Worm (Caenorhabditis elegans) whole organism, L4 larva: Measurements from ENCODE around the gene nhr-212.

Experiments
- F26F4.8 ChIP-seq: fragments of 200-800 bp; sonication (Bioruptor generic); conservative IDR thresholded peaks from 2 replicates; pipeline ENCODE4 v1.3.6; 2022; ENCODE audit warnings: missing genetic modification characterization, missing compliant biosample characterization
- F37D6.2 ChIP-seq: sonication (generic microtip); optimal IDR thresholded peaks from 2 replicates; lab custom pipeline; 2016; ENCODE audit warnings: mild to moderate bottlenecking, missing genetic modification characterization, missing compliant biosample characterization
- F49E8.2 ChIP-seq: sonication (generic microtip); optimal IDR thresholded peaks from 2 replicates; lab custom pipeline; 2016; ENCODE audit warnings: missing compliant biosample characterization, mild to moderate bottlenecking, missing genetic modification characterization, borderline replicate concordance
- Y75B8A.6 ChIP-seq: fragments of 200-800 bp; sonication (Bioruptor generic); IDR thresholded peaks from 2 replicates; pipeline ENCODE4 v1.3.6; 2022; ENCODE audit warnings: missing genetic modification reagents, missing genetic modification characterization, missing compliant biosample characterization
- aha-1 ChIP-seq: fragments of 150-350 bp; peaks from one replicate; lab custom pipeline; 2014; ENCODE audit warnings: missing biosample characterization, missing genetic modification characterization
- ama-1 ChIP-seq: fragments of 150-350 bp; optimal IDR thresholded peaks from 2 replicates; lab custom pipeline; 2014; ENCODE audit warnings: inconsistent platforms, mixed read lengths
- ceh-28 ChIP-seq: fragments of 150-350 bp; optimal IDR thresholded peaks from 2 replicates; lab custom pipeline; 2014; ENCODE audit warnings: missing biosample characterization, missing genetic modification reagents, missing genetic modification characterization
- ceh-32 ChIP-seq: sonication (generic microtip); optimal IDR thresholded peaks from 2 replicates; lab custom pipeline; 2016; ENCODE audit warnings: mild to moderate bottlenecking, missing genetic modification characterization, missing compliant biosample characterization; ENCODE audit not compliant: poor library complexity
- ces-1 ChIP-seq: fragments of 150-350 bp; sonication (generic microtip); optimal IDR thresholded peaks from 4 replicates; lab custom pipeline; 2014; ENCODE audit warnings: missing biosample characterization, missing genetic modification reagents, missing genetic modification characterization
- daf-16 ChIP-seq, 3 experiments: sonication (generic microtip); optimal IDR thresholded peaks; 2 replicates each; lab custom pipeline; 2016 to 2017; ENCODE audit warnings: missing genetic modification characterization in 3 of 3, missing genetic modification reagents in 3 of 3, mild to moderate bottlenecking in 2 of 3, missing compliant biosample characterization in 2 of 3, missing biosample characterization in 1 of 3, moderate library complexity in 1 of 3
- dmd-6 ChIP-seq: fragments of 200-800 bp; sonication (Bioruptor generic); IDR thresholded peaks from 2 replicates; pipeline ENCODE4 v1.3.6; 2022; ENCODE audit warnings: missing genetic modification reagents, missing genetic modification characterization, missing compliant biosample characterization
- dpl-1 ChIP-seq: fragments of 150-350 bp; optimal IDR thresholded peaks from 2 replicates; lab custom pipeline; 2014; ENCODE audit warnings: missing biosample characterization, missing genetic modification reagents, missing genetic modification characterization
- duxl-1 ChIP-seq: sonication (generic microtip); optimal IDR thresholded peaks from 2 replicates; lab custom pipeline; 2016; ENCODE audit warnings: mild to moderate bottlenecking, missing genetic modification characterization, moderate library complexity, missing compliant biosample characterization; ENCODE audit not compliant: poor library complexity
- dve-1 ChIP-seq: sonication (generic microtip); optimal IDR thresholded peaks from 2 replicates; lab custom pipeline; 2017; ENCODE audit warnings: antibody characterized with exemption, mild to moderate bottlenecking, missing genetic modification characterization, missing compliant biosample characterization; ENCODE audit not compliant: insufficient read depth
- fos-1 ChIP-seq: fragments of 150-350 bp; optimal IDR thresholded peaks from 2 replicates; lab custom pipeline; 2014; ENCODE audit warnings: missing biosample characterization, missing genetic modification characterization
- hif-1 ChIP-seq, 2 experiments: sonication (generic microtip); optimal IDR thresholded peaks; 2 replicates each; lab custom pipeline; 2016 to 2017; ENCODE audit warnings: missing compliant biosample characterization in 2 of 2, missing genetic modification characterization in 2 of 2, missing genetic modification reagents in 2 of 2, missing genotype in 2 of 2, mild to moderate bottlenecking in 1 of 2
- hlh-11 ChIP-seq: fragments of 200-800 bp; sonication (Bioruptor generic); optimal IDR thresholded peaks from 2 replicates; lab custom pipeline; 2018; ENCODE audit warnings: mild to moderate bottlenecking, missing genetic modification characterization, missing compliant biosample characterization
- hmg-1.1 ChIP-seq: fragments of 200-800 bp; sonication (Bioruptor generic); IDR thresholded peaks from 2 replicates; pipeline ENCODE4 v1.3.6; 2022; ENCODE audit warnings: missing genetic modification reagents, missing genetic modification characterization, missing compliant biosample characterization
- jun-1 ChIP-seq: fragments of 150-350 bp; optimal IDR thresholded peaks from 2 replicates; lab custom pipeline; 2014; ENCODE audit warnings: missing biosample characterization, missing genetic modification reagents, missing genetic modification characterization
- lin-1 ChIP-seq: fragments of 200-800 bp; sonication (Bioruptor generic); IDR thresholded peaks from 2 replicates; pipeline ENCODE4 v1.3.6; 2022; ENCODE audit warnings: missing genetic modification reagents, missing genetic modification characterization, missing compliant biosample characterization
- lin-13 ChIP-seq: fragments of 150-350 bp; optimal IDR thresholded peaks from 2 replicates; lab custom pipeline; 2014; ENCODE audit warnings: missing biosample characterization, missing genetic modification reagents, missing genetic modification characterization
- lin-15B ChIP-seq: fragments of 150-350 bp; sonication (generic microtip); optimal IDR thresholded peaks from 3 replicates; lab custom pipeline; 2014; ENCODE audit warnings: missing biosample characterization, missing genetic modification characterization
- lin-29 ChIP-seq: fragments of 200-800 bp; sonication (Bioruptor generic); IDR thresholded peaks from 2 replicates; pipeline ENCODE4 v1.3.6; 2022; ENCODE audit warnings: missing genetic modification reagents, missing genetic modification characterization, missing compliant biosample characterization
- lsy-2 ChIP-seq, 2 experiments: fragments of 150-350 bp in 1 of 2; sonication (generic microtip) in 1 of 2; optimal IDR thresholded peaks; 2 replicates each; lab custom pipeline; 2014 to 2017; ENCODE audit warnings: missing biosample characterization in 2 of 2, missing genetic modification characterization in 2 of 2
- mdl-1 ChIP-seq, 2 experiments: fragments of 150-350 bp in 1 of 2; sonication (generic microtip) in 1 of 2; optimal IDR thresholded peaks; 2 replicates each; lab custom pipeline; 2014 to 2017; ENCODE audit warnings: missing biosample characterization in 2 of 2, missing genetic modification characterization in 2 of 2
- mdt-29 ChIP-seq: fragments of 200-800 bp; sonication (Bioruptor generic); IDR thresholded peaks from 2 replicates; pipeline ENCODE4 v1.3.6; 2022; ENCODE audit warnings: missing genetic modification reagents, missing genetic modification characterization, missing compliant biosample characterization
- mes-2 ChIP-seq: sonication (generic microtip); optimal IDR thresholded peaks from 2 replicates; lab custom pipeline; 2016; ENCODE audit warnings: missing genotype, mild to moderate bottlenecking, missing genetic modification characterization, missing compliant biosample characterization; ENCODE audit not compliant: poor library complexity, severe bottlenecking
- mxl-3 ChIP-seq: fragments of 200-800 bp; sonication (Bioruptor generic); optimal IDR thresholded peaks from 2 replicates; lab custom pipeline; 2018; ENCODE audit warnings: mild to moderate bottlenecking, missing genetic modification characterization, missing compliant biosample characterization
- nhr-10 ChIP-seq: fragments of 150-350 bp; optimal IDR thresholded peaks from 2 replicates; lab custom pipeline; 2014; ENCODE audit warnings: missing biosample characterization, missing genetic modification characterization
- nhr-102 ChIP-seq: sonication (generic microtip); optimal IDR thresholded peaks from 2 replicates; lab custom pipeline; 2016; ENCODE audit warnings: mild to moderate bottlenecking, missing genetic modification characterization, moderate library complexity, missing compliant biosample characterization
- nhr-11 ChIP-seq: fragments of 150-350 bp; optimal IDR thresholded peaks from 2 replicates; lab custom pipeline; 2014; ENCODE audit warnings: missing biosample characterization, missing genetic modification characterization
- nhr-25 ChIP-seq: sonication (generic microtip); optimal IDR thresholded peaks from 2 replicates; lab custom pipeline; 2017; ENCODE audit warnings: missing genetic modification characterization, mild to moderate bottlenecking, missing compliant biosample characterization, antibody characterized with exemption, moderate library complexity, borderline replicate concordance; ENCODE audit not compliant: insufficient read depth
- nhr-28 ChIP-seq: fragments of 150-350 bp; optimal IDR thresholded peaks from 2 replicates; lab custom pipeline; 2014; ENCODE audit warnings: missing biosample characterization, missing genetic modification characterization
- nhr-48 ChIP-seq: sonication (generic microtip); optimal IDR thresholded peaks from 2 replicates; lab custom pipeline; 2016; ENCODE audit warnings: mild to moderate bottlenecking, missing genetic modification characterization, missing compliant biosample characterization
- nhr-6 ChIP-seq: fragments of 150-350 bp; optimal IDR thresholded peaks from 2 replicates; lab custom pipeline; 2014; ENCODE audit warnings: missing biosample characterization, missing genetic modification characterization
- nhr-76 ChIP-seq: fragments of 150-350 bp; optimal IDR thresholded peaks from 2 replicates; lab custom pipeline; 2014; ENCODE audit warnings: missing biosample characterization, missing genetic modification characterization
- nhr-77 ChIP-seq: fragments of 150-350 bp; optimal IDR thresholded peaks from 2 replicates; lab custom pipeline; 2014; ENCODE audit warnings: missing biosample characterization, missing genetic modification characterization
- pqm-1 ChIP-seq: sonication (generic microtip); optimal IDR thresholded peaks from 2 replicates; lab custom pipeline; 2017; ENCODE audit warnings: missing biosample characterization, missing genetic modification characterization
- rbr-2 ChIP-seq: sonication (generic microtip); optimal IDR thresholded peaks from 2 replicates; lab custom pipeline; 2016; ENCODE audit warnings: missing genotype, missing genetic modification characterization, missing compliant biosample characterization
- saeg-2 ChIP-seq: fragments of 200-800 bp; sonication (Bioruptor generic); IDR thresholded peaks from 2 replicates; pipeline ENCODE4 v1.3.6; 2022; ENCODE audit warnings: missing genetic modification reagents, missing genetic modification characterization, missing compliant biosample characterization
- sdz-12 ChIP-seq: fragments of 200-800 bp; sonication (Bioruptor generic); optimal IDR thresholded peaks from 2 replicates; lab custom pipeline; 2018; ENCODE audit warnings: mild to moderate bottlenecking, missing genetic modification characterization, missing compliant biosample characterization
- spr-1 ChIP-seq: sonication (generic microtip); optimal IDR thresholded peaks from 2 replicates; lab custom pipeline; 2016; ENCODE audit warnings: mild to moderate bottlenecking, missing genetic modification characterization, missing compliant biosample characterization
- spr-3 ChIP-seq: fragments of 200-800 bp; sonication (Bioruptor generic); optimal IDR thresholded peaks from 2 replicates; lab custom pipeline; 2018; ENCODE audit warnings: mild to moderate bottlenecking, missing genetic modification characterization, missing compliant biosample characterization
- tag-97 ChIP-seq: fragments of 200-800 bp; sonication (Bioruptor generic); IDR thresholded peaks from 2 replicates; pipeline ENCODE4 v1.3.6; 2022; ENCODE audit warnings: missing genetic modification characterization, missing compliant biosample characterization
- unc-130 ChIP-seq: sonication (generic microtip); optimal IDR thresholded peaks from 2 replicates; lab custom pipeline; 2016; ENCODE audit warnings: missing genetic modification reagents, missing genetic modification characterization, missing compliant biosample characterization
- unc-39 ChIP-seq: sonication (generic microtip); optimal IDR thresholded peaks from 2 replicates; lab custom pipeline; 2017; ENCODE audit warnings: missing biosample characterization, missing genetic modification characterization
- unc-62 ChIP-seq, 3 experiments: fragments of 150-350 bp in 1 of 3; sonication (generic microtip); optimal IDR thresholded peaks in 2 of 3; peaks in 1 of 3; 1 replicate in 1 of 3; 2 replicates in 2 of 3; lab custom pipeline; 2014 to 2017; ENCODE audit warnings: missing biosample characterization in 3 of 3, missing genetic modification characterization in 3 of 3, missing genetic modification reagents in 3 of 3, missing genotype in 1 of 3
- zip-11 ChIP-seq: fragments of 200-800 bp; sonication (Bioruptor generic); IDR thresholded peaks from 2 replicates; pipeline ENCODE4 v1.3.6; 2022; ENCODE audit warnings: missing genetic modification characterization, missing compliant biosample characterization
- zip-2 ChIP-seq: fragments of 150-350 bp; optimal IDR thresholded peaks from 2 replicates; lab custom pipeline; 2014; ENCODE audit warnings: missing biosample characterization, missing genetic modification characterization

nhr-212 gene

ce11 chrV:527602-528001 lies 42.9 kb downstream of the nhr-212 start, which contains the start of gene srw-108:
srw-108 (plus strand) TSS chrV:527902.
- TF ChIP-seq lin-13 (no peak), saeg-2 (GFP tag; lab: Robert Waterston, UW) (no peak), spr-3 (no peak), ceh-32 (tag; lab: Kevin White, UChicago) (no peak), F26F4.8 (GFP tag; lab: Robert Waterston, UW) (no peak), spr-1 (tag; lab: Kevin White, UChicago) (no peak), nhr-48 (tag; lab: Kevin White, UChicago) (no peak), nhr-25 (no peak), mdt-29 (no peak), tag-97 (no peak), F37D6.2 (no peak), fos-1 (no peak), aha-1 (tag; lab: Kevin White, UChicago) (no peak), ama-1 (lab: Kevin White, UChicago) (no peak)

ce11 chrV:532046-532445 lies 47.4 kb downstream of the nhr-212 start, which contains the start of gene nhr-58:
nhr-58 (plus strand) TSS chrV:532259.
- peak; percentile 94 for TF ChIP-seq dve-1 (tag; lab: Kevin White, UChicago)
- TF ChIP-seq lin-1 (GFP tag; lab: Robert Waterston, UW): peak; percentile 90
- peak; percentile 59 for TF ChIP-seq nhr-10 (tag; lab: Kevin White, UChicago)
- peak; percentile 97 for TF ChIP-seq dmd-6 (GFP tag; lab: Robert Waterston, UW)
- TF ChIP-seq lsy-2 (tag; optimal IDR thresholded peaks at IDR 0.05; lab: Kevin White, UChicago): peak in 1 of 2 experiments; percentile 35
- TF ChIP-seq mdl-1 (tag; optimal IDR thresholded peaks at IDR 0.05; lab: Kevin White, UChicago): peak; percentile 74 to 86
- peak; percentile 59 for TF ChIP-seq nhr-25
- TF ChIP-seq nhr-11 (tag; lab: Kevin White, UChicago): peak; percentile 69
- peak; percentile 76 for TF ChIP-seq pqm-1 (tag; lab: Kevin White, UChicago)
- no peak for TF ChIP-seq lin-15B
- TF ChIP-seq ceh-28 (tag; lab: Kevin White, UChicago): no peak
- TF ChIP-seq dpl-1: peak; percentile 16
- peak; percentile 56 for TF ChIP-seq mxl-3 (GFP tag; lab: Kevin White, UChicago)
- TF ChIP-seq nhr-77 (tag; lab: Kevin White, UChicago): peak; percentile 92
- peak; percentile 32 for TF ChIP-seq nhr-76 (tag; lab: Kevin White, UChicago)
- TF ChIP-seq unc-39: no peak
- TF ChIP-seq nhr-28: peak; percentile 98
- no peak for TF ChIP-seq F49E8.2
- TF ChIP-seq lin-13: no peak
- no peak for TF ChIP-seq lin-29 (GFP tag; lab: Robert Waterston, UW)
- no peak for TF ChIP-seq sdz-12 (GFP tag; lab: Kevin White, UChicago)
- TF ChIP-seq unc-62 (GFP tag; optimal IDR thresholded peaks at IDR 0.05 in 1 of 2; lab: Kevin White, UChicago): no peak
- TF ChIP-seq unc-62 (tag; optimal IDR thresholded peaks at IDR 0.05; lab: Kevin White, UChicago): no peak
- TF ChIP-seq duxl-1 (tag; lab: Kevin White, UChicago): peak; percentile 32
- peak; percentile 53 for TF ChIP-seq jun-1 (tag; lab: Kevin White, UChicago)
- TF ChIP-seq nhr-48 (tag; lab: Kevin White, UChicago): peak; percentile 94
- TF ChIP-seq nhr-6 (tag; lab: Kevin White, UChicago): peak; percentile 79
- peak; percentile 96 for TF ChIP-seq hlh-11 (tag; lab: Kevin White, UChicago)
- TF ChIP-seq Y75B8A.6: no peak
- no peak for TF ChIP-seq ces-1 (GFP tag; lab: Kevin White, UChicago)
- TF ChIP-seq hmg-1.1 (GFP tag; lab: Robert Waterston, UW): 0 out of 2 replicates have a peak, but pooled peaks have one; percentile 28
- peak; percentile 76 for TF ChIP-seq mes-2 (tag; lab: Kevin White, UChicago)
- TF ChIP-seq rbr-2: peak; percentile 4
- no peak for TF ChIP-seq daf-16 (GFP tag; optimal IDR thresholded peaks at IDR 0.05; lab: Kevin White, UChicago)
- peak; percentile 63 for TF ChIP-seq daf-16 (tag; optimal IDR thresholded peaks at IDR 0.05; lab: Kevin White, UChicago)
- TF ChIP-seq nhr-102 (tag; lab: Kevin White, UChicago): peak; percentile 84
- peak; percentile 98 for TF ChIP-seq zip-2 (tag; lab: Kevin White, UChicago)
- TF ChIP-seq unc-130 (GFP tag; lab: Kevin White, UChicago): no peak
- no peak for TF ChIP-seq zip-11 (GFP tag; lab: Robert Waterston, UW)
- TF ChIP-seq ceh-32 (tag; lab: Kevin White, UChicago): no peak
- TF ChIP-seq hif-1 (tag; optimal IDR thresholded peaks at IDR 0.05; lab: Kevin White, UChicago): peak in 1 of 2 experiments; percentile 42
